Worm (Caenorhabditis elegans) whole organism, midembryonic: Measurements from ENCODE around the gene scl-11.

Experiments used
- T22C8.4 ChIP-seq: fragments of 200-800 bp; sonication (Bioruptor generic); IDR thresholded peaks from 2 replicates; pipeline ENCODE4 v1.3.6; 2022; ENCODE audit warnings: missing genetic modification characterization, missing compliant biosample characterization
- cog-1 ChIP-seq: sonication (generic microtip); optimal IDR thresholded peaks from 2 replicates; lab custom pipeline; 2016; ENCODE audit warnings: missing genetic modification characterization, missing compliant biosample characterization
- flt-1 ChIP-seq: fragments of 200-800 bp; sonication (Bioruptor generic); IDR thresholded peaks from 2 replicates; pipeline ENCODE4 v1.3.6; 2022; ENCODE audit warnings: missing genetic modification characterization, missing compliant biosample characterization
- klf-2 ChIP-seq: fragments of 200-800 bp; sonication (Bioruptor generic); conservative IDR thresholded peaks from 2 replicates; pipeline ENCODE4 v1.3.6; 2022; ENCODE audit warnings: missing genetic modification reagents, missing genetic modification characterization, missing compliant biosample characterization
- med-1 ChIP-seq: sonication (generic microtip); optimal IDR thresholded peaks from 2 replicates; lab custom pipeline; 2017; ENCODE audit warnings: missing genetic modification characterization, mild to moderate bottlenecking, missing compliant biosample characterization, antibody characterized with exemption, missing genetic modification reagents; ENCODE audit not compliant: insufficient read depth
- ref-1 ChIP-seq: fragments of 200-800 bp; sonication (Bioruptor generic); conservative IDR thresholded peaks from 2 replicates; pipeline ENCODE4 v1.3.6; 2022; ENCODE audit warnings: missing genetic modification reagents, missing genetic modification characterization, missing compliant biosample characterization
- tab-1 ChIP-seq: fragments of 200-800 bp; sonication (Bioruptor generic); IDR thresholded peaks from 2 replicates; pipeline ENCODE4 v1.3.6; 2022; ENCODE audit warnings: missing genetic modification characterization, missing compliant biosample characterization
- ztf-23 ChIP-seq: fragments of 200-800 bp; sonication (Bioruptor generic); IDR thresholded peaks from 2 replicates; pipeline ENCODE4 v1.3.6; 2022; ENCODE audit warnings: missing genetic modification reagents, missing genetic modification characterization, missing compliant biosample characterization
- ztf-29 ChIP-seq: fragments of 200-800 bp; sonication (Bioruptor generic); IDR thresholded peaks from 2 replicates; pipeline ENCODE4 v1.3.6; 2022; ENCODE audit warnings: missing genetic modification reagents, missing genetic modification characterization, missing compliant biosample characterization

The scl-11 gene

DNA sequence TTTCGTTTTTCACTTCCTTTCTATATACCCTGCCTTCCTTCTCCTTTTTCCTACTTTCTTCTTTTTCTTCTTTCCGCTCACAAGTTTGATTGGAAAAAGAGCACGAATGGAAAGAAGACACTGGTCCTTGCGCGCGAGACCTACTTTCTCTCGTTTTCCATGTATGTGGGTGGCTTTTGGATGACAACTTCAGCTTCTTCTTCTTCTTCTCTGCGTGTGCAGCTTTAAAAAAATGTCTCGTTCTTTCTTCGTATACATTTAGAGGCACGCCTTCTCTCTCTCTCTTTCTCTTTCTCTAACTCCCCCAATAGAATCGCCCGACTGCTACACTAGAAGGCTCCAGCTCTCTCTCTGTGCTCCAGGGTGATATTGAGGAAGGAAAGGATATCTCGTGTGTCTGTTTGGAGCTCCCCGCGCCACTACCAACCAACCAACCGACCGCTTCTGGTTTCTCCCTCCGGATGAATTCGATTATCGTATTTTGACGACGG lies 25.3 kb upstream of the scl-11 start:
- no peak for TF ChIP-seq med-1

DNA sequence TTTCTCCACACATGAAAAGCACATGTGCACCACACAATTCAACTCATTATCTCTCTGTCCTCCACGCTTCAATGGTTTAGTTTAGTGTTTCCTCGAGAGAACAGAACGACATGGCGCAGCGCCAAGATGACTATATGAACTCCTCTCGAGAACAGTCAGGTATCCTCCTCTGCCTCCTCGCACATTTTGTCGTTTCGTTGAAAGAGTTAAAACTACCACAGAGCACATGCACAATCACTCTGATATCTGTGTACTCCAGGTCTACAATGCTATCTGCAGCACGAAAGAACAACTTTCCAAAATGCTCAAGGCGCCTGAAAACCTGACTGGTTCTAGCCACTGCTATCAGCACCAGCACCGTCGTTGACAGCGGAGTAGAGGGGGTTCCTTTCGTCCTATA lies 24.4 kb upstream of the scl-11 start:
- TF ChIP-seq ztf-23 (GFP tag; lab: Robert Waterston, UW) (no peak), tab-1 (GFP tag; lab: Robert Waterston, UW) (no peak), cog-1 (no peak), ref-1 (GFP tag; lab: Robert Waterston, UW) (no peak), ztf-29 (GFP tag; lab: Robert Waterston, UW) (no peak), T22C8.4 (no peak), klf-2 (GFP tag; lab: Robert Waterston, UW) (no peak), med-1 (no peak), flt-1 (no peak)

DNA sequence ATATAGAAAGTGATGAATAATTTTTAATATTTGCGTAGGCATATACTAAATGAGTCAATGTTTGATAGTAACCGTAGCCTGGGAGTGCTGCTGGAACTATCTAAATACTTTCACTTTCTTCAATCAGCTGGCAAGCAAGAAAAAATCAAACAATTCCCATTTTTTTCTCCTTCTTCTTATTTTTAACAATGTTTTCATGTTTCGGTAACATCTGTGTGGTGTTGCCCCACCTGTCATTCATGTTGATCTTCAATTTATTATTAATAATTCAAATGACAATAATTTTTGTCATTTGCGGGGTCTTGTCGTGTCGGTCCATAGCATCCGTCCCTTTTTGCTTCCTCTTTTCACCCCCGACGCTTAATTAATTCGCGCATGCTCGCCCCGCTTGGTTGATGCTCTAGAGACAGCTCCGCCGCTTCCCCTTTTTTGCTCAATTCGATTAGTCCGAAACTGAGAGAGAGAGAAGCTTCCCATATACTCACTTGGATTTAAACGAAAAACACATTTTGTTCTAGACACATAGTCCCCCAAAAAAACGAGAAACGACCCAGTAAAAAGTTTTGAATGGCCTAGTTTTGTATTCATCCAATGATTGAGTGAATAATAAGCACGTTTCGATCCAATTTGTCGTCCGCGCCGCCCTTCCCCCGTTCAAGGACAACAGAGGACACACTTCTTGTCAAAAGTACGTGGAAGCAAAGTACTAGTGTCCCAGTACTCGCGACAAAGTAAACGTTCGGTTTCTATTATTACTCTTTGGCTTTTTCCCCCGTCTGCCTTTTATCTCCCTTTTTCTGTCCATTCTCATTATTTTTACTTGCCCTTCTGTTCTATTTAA lies 23.2 kb upstream of the scl-11 start:
- TF ChIP-seq med-1 (no peak), cog-1 (peak; percentile 6)

DNA sequence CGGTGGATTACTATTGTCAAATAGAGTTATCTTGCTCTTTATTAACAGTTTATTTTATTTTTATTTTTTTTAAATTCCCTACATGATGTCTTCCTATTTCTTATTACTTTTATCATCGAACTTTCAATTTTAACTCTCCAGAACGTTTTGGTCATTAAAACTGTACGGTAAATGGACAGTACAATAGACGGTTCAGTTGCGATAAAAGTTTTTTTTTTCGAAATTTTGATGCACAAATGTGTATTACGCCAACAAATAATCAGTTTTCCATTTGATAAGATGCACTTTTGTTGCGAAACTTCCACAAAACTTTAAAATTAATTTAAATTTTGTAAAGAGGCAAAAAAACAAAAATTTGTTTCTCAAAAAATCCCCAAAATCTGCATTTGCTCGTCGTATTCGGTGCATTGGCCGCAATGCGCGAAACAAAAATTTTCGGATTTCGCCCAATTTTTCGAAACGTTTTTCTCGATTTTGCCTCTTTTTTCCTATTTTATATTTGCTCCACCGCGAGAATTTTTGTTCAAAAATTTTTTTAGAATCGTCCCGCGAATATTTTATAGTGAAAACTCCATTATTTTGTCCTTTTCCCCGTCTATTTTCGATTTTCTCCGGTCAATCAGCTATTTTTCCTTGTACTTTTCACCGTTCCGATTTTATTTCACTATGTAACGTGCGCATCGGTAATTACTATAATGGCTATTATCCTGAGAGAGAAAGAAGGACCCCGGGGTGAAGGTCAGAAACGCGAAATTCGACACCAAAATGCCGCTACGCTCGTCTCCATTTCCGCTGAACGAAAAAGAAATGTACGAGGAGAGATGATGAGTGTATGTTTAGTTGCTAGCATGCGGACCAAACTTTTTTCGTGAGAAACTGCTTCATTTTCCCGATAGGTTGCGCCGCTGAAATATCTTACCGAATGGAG lies 22.2 kb upstream of the scl-11 start:
- TF ChIP-seq tab-1 (GFP tag; lab: Robert Waterston, UW) (no peak), klf-2 (GFP tag; lab: Robert Waterston, UW) (no peak), med-1 (no peak), ref-1 (GFP tag; lab: Robert Waterston, UW) (no peak), ztf-29 (GFP tag; lab: Robert Waterston, UW) (no peak), ztf-23 (GFP tag; lab: Robert Waterston, UW) (no peak), flt-1 (no peak), cog-1 (no peak), T22C8.4 (no peak)

DNA sequence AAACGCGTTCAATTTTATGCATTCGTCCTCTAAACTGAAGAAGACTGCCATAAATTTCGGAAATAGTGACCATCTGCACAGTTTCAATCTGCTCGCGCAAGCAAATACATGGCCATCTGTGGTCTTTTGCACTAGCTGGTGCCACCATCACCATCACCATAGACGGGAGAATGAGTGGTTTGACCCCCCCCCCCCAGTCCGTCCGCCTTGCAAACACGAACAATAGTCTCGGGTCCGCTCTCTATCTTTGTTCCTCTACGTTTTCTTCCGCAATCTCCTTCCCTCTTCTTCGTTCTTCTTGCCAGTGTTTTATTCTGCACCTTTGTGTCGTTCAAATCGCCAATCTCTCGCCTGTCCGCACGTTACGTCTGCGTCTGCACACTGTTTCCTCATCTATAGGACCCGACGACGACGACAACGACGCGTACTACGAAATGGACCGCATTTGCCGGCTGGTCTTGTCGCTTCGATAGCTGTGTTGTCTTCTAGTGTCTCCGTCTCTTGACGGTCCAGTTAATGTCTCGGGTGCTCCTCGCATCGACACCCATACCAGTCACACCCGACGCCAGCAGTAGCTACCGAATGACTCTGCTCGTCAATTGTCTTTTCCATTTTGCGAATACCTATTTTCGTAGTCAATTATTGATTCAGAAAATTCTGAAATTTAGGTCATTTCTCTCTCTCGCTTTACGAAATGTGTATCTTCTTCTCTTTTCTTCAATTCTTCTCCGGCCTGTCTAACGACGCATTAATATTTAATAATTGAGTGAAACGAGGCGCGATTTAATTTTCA lies 21.3 kb upstream of the scl-11 start:
- TF ChIP-seq ztf-29 (GFP tag; lab: Robert Waterston, UW) (no peak), T22C8.4 (no peak), cog-1 (peak; percentile 46), ztf-23 (GFP tag; lab: Robert Waterston, UW) (no peak; the same call in 1 of the 2 replicates), klf-2 (GFP tag; lab: Robert Waterston, UW) (no peak), flt-1 (0 out of 2 replicates have a peak, but pooled peaks have one; percentile 3), tab-1 (GFP tag; lab: Robert Waterston, UW) (0 out of 2 replicates have a peak, but pooled peaks have one; percentile 49)

DNA sequence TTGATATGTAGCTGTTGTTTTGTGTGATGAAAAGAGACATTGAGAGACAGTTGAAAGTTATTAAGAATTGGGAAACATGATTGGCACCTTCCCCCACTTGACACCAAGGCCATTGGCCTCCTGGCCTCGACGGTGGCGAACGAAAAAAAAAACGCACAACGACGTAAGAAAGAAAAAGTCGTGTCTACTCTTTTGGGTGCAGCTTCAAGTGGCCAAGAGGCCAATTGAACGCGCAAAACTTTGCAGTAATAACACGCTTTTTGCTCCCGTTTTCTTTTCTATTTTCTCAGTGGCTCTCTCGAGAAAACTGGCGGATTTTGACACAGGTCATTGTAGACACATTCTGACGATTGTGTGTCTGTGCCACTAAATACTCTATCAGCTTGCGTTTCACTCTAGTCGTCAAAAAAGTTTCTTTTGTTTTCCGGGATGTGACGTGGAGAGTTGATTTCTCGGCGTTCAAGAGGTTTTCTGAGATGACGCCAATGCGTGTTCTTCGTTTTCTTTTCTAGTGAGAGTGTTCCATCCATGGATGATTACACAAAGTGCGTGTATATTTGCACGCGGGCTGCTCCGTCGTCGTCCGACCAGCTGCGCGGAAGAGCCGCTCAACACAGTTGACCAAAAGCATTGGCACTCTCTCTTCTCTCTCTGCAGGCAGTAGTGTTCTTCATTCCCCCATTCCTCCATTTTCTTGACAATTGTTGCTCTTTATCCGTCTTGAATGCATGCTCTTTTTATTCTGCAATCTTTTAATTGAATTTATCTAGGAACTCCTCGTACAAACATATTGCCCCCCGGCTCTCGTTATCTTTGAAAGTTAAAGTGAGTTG lies 20.5 kb upstream of the scl-11 start:
- TF ChIP-seq tab-1 (GFP tag; lab: Robert Waterston, UW) = 0 out of 2 replicates have a peak, but pooled peaks have one; percentile 63
- TF ChIP-seq ztf-23 (GFP tag; lab: Robert Waterston, UW) = no peak
- TF ChIP-seq ztf-29 (GFP tag; lab: Robert Waterston, UW) = no peak
- no peak for TF ChIP-seq T22C8.4
- peak; percentile 20 for TF ChIP-seq cog-1
- TF ChIP-seq flt-1 = no peak
- TF ChIP-seq ref-1 (GFP tag; lab: Robert Waterston, UW) = no peak

DNA sequence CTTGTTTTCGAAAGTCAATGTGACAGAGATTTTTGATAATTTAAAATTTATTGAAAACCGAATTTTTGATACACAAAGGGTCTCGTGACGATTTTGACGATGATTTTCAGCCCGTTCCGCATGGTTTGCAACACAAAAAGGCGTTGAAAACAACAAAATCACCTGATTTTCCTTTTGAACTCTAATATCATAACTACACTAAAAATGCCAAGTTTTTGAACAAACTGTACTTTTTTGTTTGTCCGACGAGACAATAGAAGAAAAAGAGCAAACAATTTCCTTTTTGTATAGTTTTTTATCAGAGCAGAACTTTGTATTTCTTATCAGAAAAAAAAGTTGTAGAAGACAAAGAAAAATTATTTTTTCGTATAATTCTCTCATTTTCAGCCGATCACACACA lies 19.0 kb upstream of the scl-11 start:
- TF ChIP-seq tab-1 (GFP tag; lab: Robert Waterston, UW) = no peak
- no peak for TF ChIP-seq flt-1
- TF ChIP-seq T22C8.4 = no peak
- no peak for TF ChIP-seq ztf-23 (GFP tag; lab: Robert Waterston, UW)
- TF ChIP-seq ref-1 (GFP tag; lab: Robert Waterston, UW) = no peak
- TF ChIP-seq cog-1 = no peak
- no peak for TF ChIP-seq med-1
- TF ChIP-seq ztf-29 (GFP tag; lab: Robert Waterston, UW) = no peak
- no peak for TF ChIP-seq klf-2 (GFP tag; lab: Robert Waterston, UW)

DNA sequence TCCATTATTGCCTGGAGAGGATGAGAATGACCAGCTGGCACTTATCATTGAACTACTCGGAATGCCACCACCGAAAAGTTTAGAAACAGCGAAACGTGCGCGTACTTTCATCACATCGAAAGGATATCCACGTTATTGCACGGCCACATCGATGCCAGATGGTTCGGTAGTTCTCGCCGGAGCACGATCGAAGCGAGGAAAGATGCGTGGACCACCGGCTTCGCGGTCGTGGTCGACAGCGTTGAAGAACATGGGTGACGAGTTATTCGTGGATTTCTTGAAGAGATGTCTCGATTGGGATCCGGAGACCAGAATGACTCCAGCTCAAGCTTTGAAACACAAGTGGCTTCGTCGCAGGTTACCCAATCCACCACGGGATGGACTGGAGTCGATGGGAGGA lies 17.7 kb upstream of the scl-11 start:
- TF ChIP-seq med-1 (no peak), T22C8.4 (no peak), tab-1 (GFP tag; lab: Robert Waterston, UW) (no peak)

DNA sequence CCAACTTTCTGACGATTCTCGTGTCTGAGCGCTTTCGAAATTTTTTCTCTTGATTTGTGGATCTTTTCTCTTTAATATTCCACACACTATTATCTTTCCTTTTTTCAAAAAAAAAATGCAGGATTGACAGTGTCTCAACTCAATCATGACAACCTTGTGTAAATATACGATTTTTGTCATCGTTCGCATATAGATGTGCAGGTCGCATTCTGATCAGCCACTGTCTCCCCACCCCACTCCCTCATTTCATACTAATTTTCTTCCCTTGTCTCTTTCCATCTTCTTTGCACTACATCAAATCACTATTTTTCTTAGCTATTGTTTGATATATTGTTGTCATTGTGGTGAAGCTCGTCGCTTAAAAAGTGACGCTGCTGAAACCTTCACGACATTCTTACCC lies 15.9 kb upstream of the scl-11 start:
- no peak for TF ChIP-seq flt-1
